Worm (Caenorhabditis elegans) whole organism, L2 larva: ENCODE results near the gene nstp-8.

Experiments
- R02D3.7 ChIP-seq: fragments of 150-350 bp; optimal IDR thresholded peaks from 2 replicates; lab custom pipeline; 2014; ENCODE audit warnings: missing biosample characterization, missing genetic modification characterization
- alr-1 ChIP-seq: fragments of 150-350 bp; optimal IDR thresholded peaks from 2 replicates; lab custom pipeline; 2014; ENCODE audit warnings: missing biosample characterization, missing genetic modification characterization
- blmp-1 ChIP-seq: sonication (generic microtip); optimal IDR thresholded peaks from 2 replicates; lab custom pipeline; 2017; ENCODE audit warnings: missing genetic modification characterization, mild to moderate bottlenecking, missing compliant biosample characterization, antibody characterized with exemption, moderate library complexity; ENCODE audit not compliant: insufficient read depth
- elt-1 ChIP-seq: fragments of 150-350 bp; optimal IDR thresholded peaks from 2 replicates; lab custom pipeline; 2014; ENCODE audit warnings: missing biosample characterization, missing genetic modification characterization
- fos-1 ChIP-seq: fragments of 150-350 bp; optimal IDR thresholded peaks from 2 replicates; lab custom pipeline; 2014; ENCODE audit warnings: missing biosample characterization, missing genetic modification characterization
- lin-13 ChIP-seq: fragments of 150-350 bp; optimal IDR thresholded peaks from 2 replicates; lab custom pipeline; 2014; ENCODE audit warnings: missing biosample characterization, missing genetic modification reagents, missing genetic modification characterization
- lsy-2 ChIP-seq, 2 experiments: fragments of 150-350 bp in 1 of 2; sonication (generic microtip) in 1 of 2; optimal IDR thresholded peaks; 2 replicates each; lab custom pipeline; 2014 to 2017; ENCODE audit warnings: missing biosample characterization in 2 of 2, missing genetic modification characterization in 2 of 2
- nhr-21 ChIP-seq: fragments of 150-350 bp; optimal IDR thresholded peaks from 2 replicates; lab custom pipeline; 2014; ENCODE audit warnings: missing biosample characterization, missing genetic modification characterization
- nhr-23 ChIP-seq: fragments of 150-350 bp; optimal IDR thresholded peaks from 2 replicates; lab custom pipeline; 2014; ENCODE audit warnings: missing biosample characterization, missing genetic modification reagents, missing genetic modification characterization

ce11 chrV:2179214-2179613 lies 36.2 kb upstream of the nstp-8 start, which contains the start of gene cyp-33C1:
- TF ChIP-seq alr-1 (tag; lab: Kevin White, UChicago) (no peak), fos-1 (tag; lab: Kevin White, UChicago) (no peak), lin-13 (no peak), blmp-1 (tag; lab: Kevin White, UChicago) (no peak), nhr-21 (no peak), R02D3.7 (tag; lab: Kevin White, UChicago) (no peak), nhr-23 (tag; lab: Kevin White, UChicago) (no peak), elt-1 (tag; lab: Kevin White, UChicago) (no peak), lsy-2 (tag; optimal IDR thresholded peaks at IDR 0.05; lab: Kevin White, UChicago) (no peak)
